Fruit fly (Drosophila melanogaster): ENCODE measurements around the gene CG32687.

The CG32687 gene

dm6 chrX:10463056-10463710 is 23.8 kb downstream of the CG32687 start (continued):
- TF ChIP-seq CG11398 (GFP tag; optimal IDR thresholded peaks at IDR 0.05) (no peak), Mrtf (GFP tag; IDR thresholded peaks at IDR 0.05) (no peak), CG32532 (GFP tag; IDR thresholded peaks at IDR 0.05) (0 out of 2 replicates have a peak, but pooled peaks have one; percentile 44)

dm6 chrX:10461938-10462337 is 25.1 kb downstream of the CG32687 start:
- 0 out of 3 replicates have a peak, but pooled peaks have one; percentile 28 for TF ChIP-seq sr (GFP tag; IDR thresholded peaks at IDR 0.05)
- TF ChIP-seq Fer1 (GFP tag; optimal IDR thresholded peaks at IDR 0.05) = peak; percentile 46
- TF ChIP-seq hkb (optimal IDR thresholded peaks at IDR 0.05) = no peak
- TF ChIP-seq hkb (GFP tag; IDR thresholded peaks at IDR 0.05) = peak; percentile 13; the same call in 1 of the 2 replicates
- peak; percentile 17 for TF ChIP-seq CG17359 (tag; optimal IDR thresholded peaks at IDR 0.05)
- no peak for TF ChIP-seq CG15601 (tag; optimal IDR thresholded peaks at IDR 0.05)
- TF ChIP-seq CG2712 (tag; optimal IDR thresholded peaks at IDR 0.05) = no peak
- peak; percentile 36 for TF ChIP-seq ATbp (GFP tag; optimal IDR thresholded peaks at IDR 0.05)
- peak; percentile 5 for TF ChIP-seq fd64A (GFP tag; optimal IDR thresholded peaks at IDR 0.05)
- peak; percentile 42; the same call in 1 of the 2 replicates for TF ChIP-seq onecut (GFP tag; IDR thresholded peaks at IDR 0.05)
- TF ChIP-seq sens (GFP tag) = peak; percentile 48
- TF ChIP-seq gcm (GFP tag; optimal IDR thresholded peaks at IDR 0.05) = peak; percentile 45
- TF ChIP-seq CG1603 (tag; optimal IDR thresholded peaks at IDR 0.05) = peak; percentile 22
- peak; percentile 31 for TF ChIP-seq phol (tag; optimal IDR thresholded peaks at IDR 0.05)
- peak; percentile 3 for TF ChIP-seq CG12659 (GFP tag; optimal IDR thresholded peaks at IDR 0.05)
- TF ChIP-seq CG12219 (GFP tag; optimal IDR thresholded peaks at IDR 0.05) = peak; percentile 8
- TF ChIP-seq bsh (GFP tag; optimal IDR thresholded peaks at IDR 0.05) = peak in 1 of 2 experiments; percentile 6
- TF ChIP-seq CG14710 (tag; optimal IDR thresholded peaks at IDR 0.05) = peak; percentile 1
- TF ChIP-seq ac (GFP tag; optimal IDR thresholded peaks at IDR 0.05) = peak; percentile 7
- TF ChIP-seq CG18262 (tag; optimal IDR thresholded peaks at IDR 0.05) = peak; percentile 15
- no peak for TF ChIP-seq CG3281 (GFP tag; optimal IDR thresholded peaks at IDR 0.05)
- TF ChIP-seq CG12104 (GFP tag; optimal IDR thresholded peaks at IDR 0.05) = no peak
- TF ChIP-seq CG6854 (GFP tag; optimal IDR thresholded peaks at IDR 0.05) = peak; percentile 4
- TF ChIP-seq slp2 (GFP tag; optimal IDR thresholded peaks at IDR 0.05) = no peak
- TF ChIP-seq CG5953 (GFP tag; IDR thresholded peaks at IDR 0.05) = 0 out of 2 replicates have a peak, but pooled peaks have one; percentile 9
- peak; percentile 44 for TF ChIP-seq stwl (tag; optimal IDR thresholded peaks at IDR 0.05)
- TF ChIP-seq CG12391 (tag; optimal IDR thresholded peaks at IDR 0.05) = peak; percentile 8
- peak; percentile 39 for TF ChIP-seq CG9727 (GFP tag; optimal IDR thresholded peaks at IDR 0.05)
- peak; percentile 50 for TF ChIP-seq CG13296 (GFP tag; optimal IDR thresholded peaks at IDR 0.05)
- TF ChIP-seq ftz-f1 (GFP tag; optimal IDR thresholded peaks at IDR 0.05) = no peak
- peak; percentile 25 for TF ChIP-seq Fer3 (tag; optimal IDR thresholded peaks at IDR 0.05)
- peak; percentile 67 for TF ChIP-seq CG7987 (GFP tag; optimal IDR thresholded peaks at IDR 0.05)
- TF ChIP-seq CG13775 (GFP tag; optimal IDR thresholded peaks at IDR 0.05) = peak; percentile 6
- peak; percentile 35 for TF ChIP-seq CG10267 (tag; optimal IDR thresholded peaks at IDR 0.05)
- TF ChIP-seq wek (GFP tag; optimal IDR thresholded peaks at IDR 0.05) = peak; percentile 45
- peak; percentile 30 for TF ChIP-seq unpg (GFP tag; optimal IDR thresholded peaks at IDR 0.05)
- 0 out of 2 replicates have a peak, but pooled peaks have one; percentile 13 for TF ChIP-seq Dref (GFP tag; IDR thresholded peaks at IDR 0.05)
- peak; percentile 17 for TF ChIP-seq BtbVII (GFP tag; optimal IDR thresholded peaks at IDR 0.05)
- peak; percentile 52 for TF ChIP-seq caup (GFP tag; optimal IDR thresholded peaks at IDR 0.05; ENCODE audit: severe bottlenecking)
- TF ChIP-seq E2f2 (GFP tag; IDR thresholded peaks at IDR 0.05) = peak; percentile 26
- peak; percentile 75 for TF ChIP-seq Med (GFP tag)
- TF ChIP-seq dmrt99B (tag; optimal IDR thresholded peaks at IDR 0.05) = no peak
- TF ChIP-seq CG7839 (tag; optimal IDR thresholded peaks at IDR 0.05) = no peak
- TF ChIP-seq CG2116 (GFP tag; optimal IDR thresholded peaks at IDR 0.05) = peak; percentile 39
